Worm (Caenorhabditis elegans): ENCODE measurements around the gene nep-18.

The nep-18 gene

DNA sequence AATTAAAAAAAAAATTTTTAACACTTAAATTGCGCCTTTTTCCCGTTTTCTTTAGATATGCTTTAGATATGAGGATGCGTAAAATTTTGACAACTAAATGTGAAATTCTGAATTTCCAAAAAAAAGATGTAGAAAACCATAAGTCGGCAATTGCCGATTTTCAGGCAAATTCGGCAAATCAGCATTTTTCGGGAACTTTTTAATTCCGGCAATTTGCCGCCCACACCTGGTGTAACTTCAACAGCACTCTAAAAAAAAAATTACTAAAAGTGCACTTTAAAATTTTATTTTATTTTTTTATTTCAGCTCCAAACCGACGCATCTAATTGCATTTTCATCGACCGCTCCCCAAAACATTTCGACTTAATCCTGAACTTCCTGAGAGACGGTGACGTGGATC lies 33.4 kb downstream of the nep-18 start, which contains the start of gene K02F6.6:
Gene K02F6.6 (plus strand): TSS at position 301 of the 400 bp plus-strand sequence.
- no peak for TF ChIP-seq nfya-1 (tag; optimal IDR thresholded peaks at IDR 0.05)
- no peak for TF ChIP-seq odd-2 (tag; optimal IDR thresholded peaks at IDR 0.05)
- TF ChIP-seq ceh-14 (tag; optimal IDR thresholded peaks at IDR 0.05) = no peak
- TF ChIP-seq ceh-22 (tag; optimal IDR thresholded peaks at IDR 0.05) = no peak
- no peak for TF ChIP-seq npax-4 (tag; optimal IDR thresholded peaks at IDR 0.05)
- TF ChIP-seq pha-2 (tag; optimal IDR thresholded peaks at IDR 0.05) = no peak
- TF ChIP-seq nhr-11 (tag; optimal IDR thresholded peaks at IDR 0.05) = no peak
- no peak for TF ChIP-seq ceh-9 (tag; optimal IDR thresholded peaks at IDR 0.05)
- no peak for TF ChIP-seq T23F11.4 (GFP tag; optimal IDR thresholded peaks at IDR 0.05)
- no peak for TF ChIP-seq ceh-31 (tag; optimal IDR thresholded peaks at IDR 0.05)
- no peak for TF ChIP-seq ceh-48 (tag; optimal IDR thresholded peaks at IDR 0.05)
- no peak for TF ChIP-seq tbx-7 (tag; optimal IDR thresholded peaks at IDR 0.05)
- TF ChIP-seq che-1 (tag; optimal IDR thresholded peaks at IDR 0.05) = no peak
- no peak for TF ChIP-seq ceh-19 (GFP tag; optimal IDR thresholded peaks at IDR 0.05)
- TF ChIP-seq sox-4 (tag; optimal IDR thresholded peaks at IDR 0.05) = no peak
- no peak for TF ChIP-seq hlh-13 (GFP tag; optimal IDR thresholded peaks at IDR 0.05)
- TF ChIP-seq ahr-1 (tag; optimal IDR thresholded peaks at IDR 0.05) = no peak

ce11 chrII:2526887-2527286 lies 37.0 kb downstream of the nep-18 start:
- TF ChIP-seq ets-4 (tag; optimal IDR thresholded peaks at IDR 0.05) (no peak), dve-1 (tag; optimal IDR thresholded peaks at IDR 0.05) (peak; percentile 69)

DNA sequence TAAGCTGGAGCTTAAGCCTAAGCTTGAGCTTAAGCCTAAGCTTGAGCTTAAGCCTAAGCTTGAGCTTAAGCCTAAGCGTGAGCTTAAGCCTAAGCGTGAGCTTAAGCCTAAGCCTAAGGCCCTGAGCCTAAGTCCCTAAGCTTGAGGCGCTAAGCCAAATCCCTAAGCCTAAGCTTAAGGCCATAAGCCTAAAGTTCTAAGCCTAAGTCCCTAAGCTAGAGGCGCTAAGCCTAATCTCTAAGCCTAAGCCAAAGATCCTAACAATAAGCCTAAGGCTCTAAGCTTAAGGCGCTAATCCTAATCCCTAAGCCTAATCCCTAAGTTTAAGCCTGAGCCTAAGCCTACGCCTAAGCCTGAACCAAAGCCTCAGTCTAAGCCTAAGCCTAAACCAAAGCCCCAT lies 38.2 kb downstream of the nep-18 start:
- TF ChIP-seq dve-1 (tag; optimal IDR thresholded peaks at IDR 0.05) (peak; percentile 100), ceh-2 (tag; optimal IDR thresholded peaks at IDR 0.05) (no peak)

DNA sequence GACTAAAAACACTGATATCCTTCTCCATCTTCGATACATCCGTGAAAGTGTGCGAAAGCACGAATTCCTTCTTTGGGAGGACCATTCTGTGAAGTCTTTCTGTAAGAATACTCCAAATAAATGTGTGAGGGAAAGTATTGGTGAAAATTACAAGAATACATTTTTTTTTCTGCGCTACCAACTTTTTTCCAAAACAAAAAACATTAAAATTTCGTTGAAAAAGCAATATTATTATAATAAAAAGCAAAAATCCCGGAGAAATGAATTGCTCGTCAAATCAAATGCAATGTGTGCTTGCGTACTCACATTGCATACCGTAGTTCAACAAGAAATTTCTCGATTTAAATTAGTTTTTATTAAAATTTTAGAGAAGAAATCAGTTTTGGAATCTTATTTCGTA lies 41.9 kb downstream of the nep-18 start, which contains the start of gene bath-13:
Gene bath-13 (minus strand): TSS at position 101 of the 400 bp plus-strand sequence.
- TF ChIP-seq ceh-18 (tag; optimal IDR thresholded peaks at IDR 0.05) (no peak), nfya-1 (tag; optimal IDR thresholded peaks at IDR 0.05) (no peak), rnt-1 (tag; optimal IDR thresholded peaks at IDR 0.05) (no peak), pros-1 (tag; optimal IDR thresholded peaks at IDR 0.05) (no peak), che-1 (tag; optimal IDR thresholded peaks at IDR 0.05) (no peak), ceh-9 (tag; optimal IDR thresholded peaks at IDR 0.05) (no peak)

DNA sequence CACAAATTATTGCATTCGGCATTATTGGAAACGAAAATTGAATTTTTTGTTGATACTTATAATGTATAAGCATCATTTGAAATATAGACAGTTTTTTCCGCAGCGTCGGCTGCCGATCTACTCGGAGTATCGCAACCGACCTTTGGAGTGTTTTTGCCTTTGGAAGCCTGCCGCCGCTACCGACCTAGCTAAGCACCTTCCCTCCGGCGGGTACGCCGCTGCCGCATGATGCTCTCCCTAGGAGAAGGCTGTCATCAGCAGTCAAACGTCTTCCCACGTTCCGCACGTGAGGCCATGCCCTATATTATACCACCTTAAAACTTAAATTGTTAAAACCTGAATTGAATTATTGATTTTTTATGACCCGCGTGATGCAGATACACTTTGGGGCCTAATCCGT lies 45.4 kb downstream of the nep-18 start:
- TF ChIP-seq nfya-1 (tag; optimal IDR thresholded peaks at IDR 0.05) (no peak), C08G9.2 (tag; optimal IDR thresholded peaks at IDR 0.05) (no peak), ahr-1 (tag; optimal IDR thresholded peaks at IDR 0.05) (no peak), hlh-6 (tag; optimal IDR thresholded peaks at IDR 0.05) (no peak), ttx-3 (tag; optimal IDR thresholded peaks at IDR 0.05) (no peak), C38D4.7 (GFP tag; optimal IDR thresholded peaks at IDR 0.05) (no peak), lin-11 (tag; optimal IDR thresholded peaks at IDR 0.05) (no peak), ceh-6 (GFP tag; optimal IDR thresholded peaks at IDR 0.05) (no peak), madf-2 (tag; optimal IDR thresholded peaks at IDR 0.05) (no peak), ceh-9 (tag; optimal IDR thresholded peaks at IDR 0.05) (no peak), rnt-1 (tag; optimal IDR thresholded peaks at IDR 0.05) (no peak), Y22D7AL.16 (tag; optimal IDR thresholded peaks at IDR 0.05) (no peak), unc-42 (tag; optimal IDR thresholded peaks at IDR 0.05) (no peak), ets-4 (tag; optimal IDR thresholded peaks at IDR 0.05) (no peak), sox-2 (GFP tag; IDR thresholded peaks at IDR 0.05) (no peak)

Measured in whole organism, late embryonic.